Worm (Caenorhabditis elegans): ENCODE results near the gene C01G5.3.

The C01G5.3 gene

ce11 chrIV:6500433-6500832, 35.6 kb upstream of the C01G5.3 start:
- no peak for TF ChIP-seq tra-1 (GFP tag; IDR thresholded peaks at IDR 0.05)
- TF ChIP-seq unc-62 (GFP tag; optimal IDR thresholded peaks at IDR 0.05 in 1 of 2): peak in 1 of 2 experiments; percentile 96
- TF ChIP-seq unc-62 (tag; optimal IDR thresholded peaks at IDR 0.05): no peak

- TF ChIP-seq ceh-82 (tag; optimal IDR thresholded peaks at IDR 0.05) (no peak), lsy-2 (tag; optimal IDR thresholded peaks at IDR 0.05) (peak in 1 of 2 experiments; percentile 6), dve-1 (tag; optimal IDR thresholded peaks at IDR 0.05; ENCODE audit: insufficient read depth) (peak; percentile 91), nhr-48 (tag; optimal IDR thresholded peaks at IDR 0.05) (no peak), pha-4 (GFP tag; IDR thresholded peaks at IDR 0.05) (no peak), pha-4 (tag; optimal IDR thresholded peaks at IDR 0.05) (peak; percentile 92), mxl-2 (GFP tag; conservative IDR thresholded peaks at IDR 0.05) (no peak), daf-16 (GFP tag; optimal IDR thresholded peaks at IDR 0.05) (no peak), daf-16 (tag; optimal IDR thresholded peaks at IDR 0.05) (peak; percentile 100), gei-8 (GFP tag; optimal IDR thresholded peaks at IDR 0.05) (no peak), F37D6.2 (tag; optimal IDR thresholded peaks at IDR 0.05) (no peak), vab-7 (GFP tag; IDR thresholded peaks at IDR 0.05) (no peak), egl-27 (tag; optimal IDR thresholded peaks at IDR 0.05) (no peak), hlh-30 (tag; optimal IDR thresholded peaks at IDR 0.05; ENCODE audit: insufficient read depth) (peak; percentile 30), ztf-7 (tag; optimal IDR thresholded peaks at IDR 0.05) (no peak), nhr-237 (tag; optimal IDR thresholded peaks at IDR 0.05) (no peak), lin-29 (GFP tag; IDR thresholded peaks at IDR 0.05) (no peak), snpc-4 (tag; optimal IDR thresholded peaks at IDR 0.05) (no peak), lim-7 (GFP tag; IDR thresholded peaks at IDR 0.05) (no peak), mep-1 (tag; optimal IDR thresholded peaks at IDR 0.05) (peak; percentile 13), nhr-6 (tag; optimal IDR thresholded peaks at IDR 0.05) (no peak), nhr-28 (tag; optimal IDR thresholded peaks at IDR 0.05) (peak; percentile 29), nhr-11 (tag; optimal IDR thresholded peaks at IDR 0.05) (no peak), ceh-20 (GFP tag; IDR thresholded peaks at IDR 0.05) (no peak)
Measured at ce11 chrIV:6500843-6501242, 35.2 kb upstream of the C01G5.3 start.

ce11 chrIV:6501277-6501676, 34.7 kb upstream of the C01G5.3 start:
- TF ChIP-seq snpc-1.2 (GFP tag; IDR thresholded peaks at IDR 0.05): peak; percentile 81

ce11 chrIV:6502725-6503124, 33.3 kb upstream of the C01G5.3 start:
- TF ChIP-seq zip-11 (GFP tag; IDR thresholded peaks at IDR 0.05) (no peak), F10B5.3 (tag; optimal IDR thresholded peaks at IDR 0.05) (no peak), lin-29 (GFP tag; IDR thresholded peaks at IDR 0.05) (no peak), nhr-25 (tag; optimal IDR thresholded peaks at IDR 0.05; ENCODE audit: borderline replicate concordance, insufficient read depth) (no peak), ama-1 (optimal IDR thresholded peaks at IDR 0.05) (no peak), snpc-1.2 (GFP tag; IDR thresholded peaks at IDR 0.05) (no peak), dmd-6 (GFP tag; IDR thresholded peaks at IDR 0.05) (no peak), Y75B8A.6 (GFP tag; IDR thresholded peaks at IDR 0.05) (no peak), lsy-2 (tag; optimal IDR thresholded peaks at IDR 0.05) (no peak), ceh-62 (tag; optimal IDR thresholded peaks at IDR 0.05) (no peak), mes-2 (tag; optimal IDR thresholded peaks at IDR 0.05; ENCODE audit: poor library complexity, severe bottlenecking) (no peak), egl-27 (tag; optimal IDR thresholded peaks at IDR 0.05) (no peak), lin-39 (tag; optimal IDR thresholded peaks at IDR 0.05) (no peak), nhr-41 (GFP tag; IDR thresholded peaks at IDR 0.05) (no peak), mdt-29 (GFP tag; IDR thresholded peaks at IDR 0.05) (no peak), pqm-1 (tag; optimal IDR thresholded peaks at IDR 0.05) (peak; percentile 75), dve-1 (tag; optimal IDR thresholded peaks at IDR 0.05; ENCODE audit: insufficient read depth) (peak; percentile 74), D1046.2 (GFP tag; IDR thresholded peaks at IDR 0.05) (no peak), nhr-28 (tag; optimal IDR thresholded peaks at IDR 0.05) (peak; percentile 16), hlh-11 (tag; optimal IDR thresholded peaks at IDR 0.05) (no peak), hif-1 (tag; optimal IDR thresholded peaks at IDR 0.05) (no peak), ceh-32 (tag; optimal IDR thresholded peaks at IDR 0.05; ENCODE audit: poor library complexity) (no peak), nhr-6 (tag; optimal IDR thresholded peaks at IDR 0.05) (no peak), T20F7.1 (GFP tag; optimal IDR thresholded peaks at IDR 0.05) (no peak), daf-16 (GFP tag; optimal IDR thresholded peaks at IDR 0.05) (no peak), daf-16 (tag; optimal IDR thresholded peaks at IDR 0.05) (peak; percentile 92)

All from whole organism, L4 larva.